Fruit fly (Drosophila melanogaster): ENCODE measurements around the gene Tmtc1.

DNA sequence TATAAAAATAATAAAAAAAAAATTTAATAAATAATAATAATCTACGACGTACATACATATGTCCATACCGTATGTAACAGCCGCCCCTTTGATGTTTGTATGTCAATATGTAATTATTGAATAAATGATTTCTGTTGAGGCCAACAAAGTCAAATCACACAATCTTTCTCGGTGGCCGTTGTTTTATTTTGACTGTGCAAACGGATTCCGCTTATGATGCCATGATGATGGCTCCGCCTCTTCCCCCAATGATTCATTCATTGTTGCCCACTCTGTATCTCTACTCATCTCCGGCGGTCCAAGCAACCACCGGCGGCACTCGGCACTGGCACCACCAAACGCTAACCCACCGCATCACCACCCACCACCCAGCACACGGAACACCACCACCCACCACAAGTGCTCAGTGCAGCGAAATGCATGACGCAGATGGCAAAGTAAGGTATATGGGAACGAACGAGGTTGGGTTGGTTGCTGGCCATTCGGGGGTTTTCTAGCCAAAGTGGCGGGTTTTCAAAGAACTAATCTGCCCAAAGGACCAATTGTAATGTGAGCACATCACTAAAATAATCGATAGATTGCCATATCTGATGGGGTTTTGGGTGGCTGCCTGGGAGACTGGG is 71.7 kb downstream of the Tmtc1 start:
- TF ChIP-seq CG14655 (GFP tag; optimal IDR thresholded peaks at IDR 0.05) (no peak), Snoo (tag; optimal IDR thresholded peaks at IDR 0.05) (no peak), Pif1B (GFP tag; optimal IDR thresholded peaks at IDR 0.05) (no peak), CG4496 (GFP tag; IDR thresholded peaks at IDR 0.05) (no peak), CG34367 (tag; optimal IDR thresholded peaks at IDR 0.05) (no peak), EcR (GFP tag; optimal IDR thresholded peaks at IDR 0.05) (no peak)

Measured in whole organism, pupa.